Fruit fly (Drosophila melanogaster) whole organism: ENCODE data around the gene CG9813.

Experiments used
- CG8478 ChIP-seq: fragments of >200 bp; optimal IDR thresholded peaks from 2 replicates; lab custom pipeline; 2018; ENCODE audit warnings: inconsistent platforms
- EcR ChIP-seq, 2 experiments: fragments of >200 bp; optimal IDR thresholded peaks; 2 replicates each; lab custom pipeline; 2017; ENCODE audit warnings: missing biosample characterization in 2 of 2, missing genetic modification characterization in 2 of 2, missing genetic modification reagents in 2 of 2
- pan ChIP-seq: fragments of >200 bp; optimal IDR thresholded peaks from 2 replicates; lab custom pipeline; 2017
- psq ChIP-seq: fragments of >200 bp; optimal IDR thresholded peaks from 2 replicates; lab custom pipeline; 2017
- usp ChIP-seq: fragments of >200 bp; optimal IDR thresholded peaks from 2 replicates; lab custom pipeline; 2017; ENCODE audit warnings: missing biosample characterization, missing genetic modification characterization, mixed read lengths

DNA sequence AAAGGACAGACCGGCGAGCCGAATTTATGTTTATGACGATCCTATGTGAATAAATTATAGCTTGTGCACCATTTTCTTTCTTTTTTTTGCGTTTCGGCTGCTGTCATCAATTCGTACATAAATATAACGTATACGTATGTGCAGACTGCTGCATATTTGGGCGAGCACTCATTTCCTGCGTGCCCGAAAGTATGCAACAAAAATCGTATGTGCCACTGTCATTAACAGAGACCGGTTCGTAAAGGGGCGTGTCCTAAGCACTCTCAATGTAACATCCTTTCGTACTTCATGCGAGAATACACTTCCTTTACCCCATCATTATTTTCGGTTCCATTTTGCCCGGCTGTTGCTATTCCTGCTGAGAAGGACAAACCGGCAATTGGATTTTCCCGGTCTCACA is 19.5 kb downstream of the CG9813 start:
- TF ChIP-seq psq (no peak), usp (no peak), pan (lab: Kevin White, UChicago) (no peak), CG8478 (lab: Kevin White, UChicago) (no peak), EcR (GFP tag; optimal IDR thresholded peaks at IDR 0.05; lab: Kevin White, UChicago) (no peak)
